Fruit fly (Drosophila melanogaster): ENCODE results near the gene zetaCOP.

Gene zetaCOP

dm6 chr3L:16661167-16662109, 11.9 kb downstream of the zetaCOP start, which contains the start of gene Baldspot:
Baldspot (minus strand) TSS chr3L:16661615.
- TF ChIP-seq jim (GFP tag; optimal IDR thresholded peaks at IDR 0.05) = no peak
- TF ChIP-seq brk (GFP tag; optimal IDR thresholded peaks at IDR 0.05) = peak; percentile 39
- TF ChIP-seq CrebA (GFP tag; optimal IDR thresholded peaks at IDR 0.05; ENCODE audit: borderline replicate concordance) = no peak
- TF ChIP-seq sage (GFP tag; optimal IDR thresholded peaks at IDR 0.05) = peak; percentile 37
- TF ChIP-seq Hr83 (GFP tag; optimal IDR thresholded peaks at IDR 0.05; ENCODE audit: poor library complexity, severe bottlenecking) = peak; percentile 68
- TF ChIP-seq Mio (GFP tag; optimal IDR thresholded peaks at IDR 0.05) = no peak
- peak; percentile 25 for TF ChIP-seq OdsH (GFP tag; optimal IDR thresholded peaks at IDR 0.05)
- peak; percentile 12 for TF ChIP-seq Vsx2 (GFP tag; optimal IDR thresholded peaks at IDR 0.05; ENCODE audit: partially characterized antibody)
- peak; percentile 30 for TF ChIP-seq ey (GFP tag; optimal IDR thresholded peaks at IDR 0.05)
- peak; percentile 32 for TF ChIP-seq pan (optimal IDR thresholded peaks at IDR 0.05)
- no peak for TF ChIP-seq dsf (GFP tag; optimal IDR thresholded peaks at IDR 0.05; ENCODE audit: borderline replicate concordance)
- TF ChIP-seq woc (GFP tag; optimal IDR thresholded peaks at IDR 0.05) = peak; percentile 95
- TF ChIP-seq Hnf4 (GFP tag; optimal IDR thresholded peaks at IDR 0.05) = peak; percentile 47
- TF ChIP-seq fru (GFP tag; optimal IDR thresholded peaks at IDR 0.05) = peak; percentile 76
- TF ChIP-seq Dif (GFP tag; optimal IDR thresholded peaks at IDR 0.05; ENCODE audit: partially characterized antibody) = peak; percentile 42
- peak; percentile 57 for TF ChIP-seq CG32264 (GFP tag; optimal IDR thresholded peaks at IDR 0.05)
- peak; percentile 18 for TF ChIP-seq rgr (GFP tag; optimal IDR thresholded peaks at IDR 0.05)
- TF ChIP-seq HLH106 (tag; optimal IDR thresholded peaks at IDR 0.05) = peak; percentile 73
- TF ChIP-seq lola (GFP tag; optimal IDR thresholded peaks at IDR 0.05) = no peak
- no peak for TF ChIP-seq GATAd (GFP tag; optimal IDR thresholded peaks at IDR 0.05)
- TF ChIP-seq Hr78 (GFP tag; optimal IDR thresholded peaks at IDR 0.05) = no peak
- peak; percentile 71 for TF ChIP-seq sv (GFP tag; optimal IDR thresholded peaks at IDR 0.05)
- TF ChIP-seq h (GFP tag; optimal IDR thresholded peaks at IDR 0.05) = peak; percentile 78
- no peak for TF ChIP-seq Abd-B (GFP tag; optimal IDR thresholded peaks at IDR 0.05)
- TF ChIP-seq usp (GFP tag; optimal IDR thresholded peaks at IDR 0.05) = no peak
- TF ChIP-seq Sp1 (GFP tag; optimal IDR thresholded peaks at IDR 0.05) = peak; percentile 42
- TF ChIP-seq br (GFP tag; optimal IDR thresholded peaks at IDR 0.05) = peak; percentile 62
- peak; percentile 46 for TF ChIP-seq Rel (GFP tag; optimal IDR thresholded peaks at IDR 0.05)
- peak; percentile 60 for TF ChIP-seq Rel (tag; optimal IDR thresholded peaks at IDR 0.05)
- TF ChIP-seq CG9705 (GFP tag; optimal IDR thresholded peaks at IDR 0.05) = peak; percentile 55
- peak; percentile 58 for TF ChIP-seq dmrt93B (GFP tag; optimal IDR thresholded peaks at IDR 0.05)
- TF ChIP-seq foxo (GFP tag; optimal IDR thresholded peaks at IDR 0.05) = peak in 1 of 2 experiments; percentile 87

dm6 chr3L:16659959-16660870, 13.1 kb downstream of the zetaCOP start:
- TF ChIP-seq ey (GFP tag; optimal IDR thresholded peaks at IDR 0.05) (peak; percentile 86), CG9705 (GFP tag; optimal IDR thresholded peaks at IDR 0.05) (peak; percentile 80), dl (GFP tag; optimal IDR thresholded peaks at IDR 0.05; ENCODE audit: insufficient read depth in 1 of 2, partially characterized antibody in 2 of 2) (peak in 1 of 2 experiments; percentile 4), CG32264 (GFP tag; optimal IDR thresholded peaks at IDR 0.05) (peak; percentile 83), sage (GFP tag; optimal IDR thresholded peaks at IDR 0.05) (peak; percentile 43), foxo (GFP tag; optimal IDR thresholded peaks at IDR 0.05) (peak; percentile 52 to 94), Jra (GFP tag; optimal IDR thresholded peaks at IDR 0.05) (peak; percentile 58), HLH106 (tag; optimal IDR thresholded peaks at IDR 0.05) (peak; percentile 92), Mio (GFP tag; optimal IDR thresholded peaks at IDR 0.05) (peak; percentile 14), Dfd (GFP tag; optimal IDR thresholded peaks at IDR 0.05) (no peak), Rel (GFP tag; optimal IDR thresholded peaks at IDR 0.05) (peak; percentile 74), Rel (tag; optimal IDR thresholded peaks at IDR 0.05) (peak; percentile 68), usp (GFP tag; optimal IDR thresholded peaks at IDR 0.05) (no peak), dsf (GFP tag; optimal IDR thresholded peaks at IDR 0.05; ENCODE audit: borderline replicate concordance) (peak; percentile 29), N (GFP tag; optimal IDR thresholded peaks at IDR 0.05) (peak; percentile 10), rgr (GFP tag; optimal IDR thresholded peaks at IDR 0.05) (peak; percentile 89), OdsH (GFP tag; optimal IDR thresholded peaks at IDR 0.05) (peak; percentile 86), psq (GFP tag; optimal IDR thresholded peaks at IDR 0.05) (peak; percentile 89), brk (GFP tag; optimal IDR thresholded peaks at IDR 0.05) (peak; percentile 69), Hnf4 (GFP tag; optimal IDR thresholded peaks at IDR 0.05) (peak; percentile 82), Dif (GFP tag; optimal IDR thresholded peaks at IDR 0.05; ENCODE audit: partially characterized antibody) (peak; percentile 19), Vsx2 (GFP tag; optimal IDR thresholded peaks at IDR 0.05; ENCODE audit: partially characterized antibody) (no peak), Sp1 (GFP tag; optimal IDR thresholded peaks at IDR 0.05) (peak; percentile 93), Hr83 (GFP tag; optimal IDR thresholded peaks at IDR 0.05; ENCODE audit: poor library complexity, severe bottlenecking) (peak; percentile 50), dmrt93B (GFP tag; optimal IDR thresholded peaks at IDR 0.05) (peak; percentile 93), woc (GFP tag; optimal IDR thresholded peaks at IDR 0.05) (peak; percentile 80), lola (GFP tag; optimal IDR thresholded peaks at IDR 0.05) (no peak), CrebA (GFP tag; optimal IDR thresholded peaks at IDR 0.05; ENCODE audit: borderline replicate concordance) (peak; percentile 62), h (GFP tag; optimal IDR thresholded peaks at IDR 0.05) (peak; percentile 89), jim (GFP tag; optimal IDR thresholded peaks at IDR 0.05) (no peak), pan (optimal IDR thresholded peaks at IDR 0.05) (no peak), Abd-B (GFP tag; optimal IDR thresholded peaks at IDR 0.05) (no peak), br (GFP tag; optimal IDR thresholded peaks at IDR 0.05) (peak; percentile 84), fru (GFP tag; optimal IDR thresholded peaks at IDR 0.05) (peak; percentile 90), tai (GFP tag; optimal IDR thresholded peaks at IDR 0.05) (peak; percentile 57), GATAd (GFP tag; optimal IDR thresholded peaks at IDR 0.05) (no peak), sv (GFP tag; optimal IDR thresholded peaks at IDR 0.05) (peak; percentile 95)
